Worm (Caenorhabditis elegans) whole organism, L1 larva: ENCODE data around the gene bath-47.

Experiments used
- dpl-1 ChIP-seq, 3 experiments: fragments of 150-350 bp in 2 of 3; sonication (generic microtip) in 1 of 3; optimal IDR thresholded peaks; 2 replicates each; lab custom pipeline; 2014 to 2017; ENCODE audit warnings: missing biosample characterization in 3 of 3, missing genetic modification characterization in 3 of 3, missing genetic modification reagents in 3 of 3
- nhr-77 ChIP-seq: fragments of 150-350 bp; optimal IDR thresholded peaks from 2 replicates; lab custom pipeline; 2014; ENCODE audit warnings: missing biosample characterization, missing genetic modification characterization
- unc-98 ChIP-seq: fragments of 200-800 bp; sonication (Bioruptor generic); IDR thresholded peaks from 2 replicates; pipeline ENCODE4 v1.3.6; 2022; ENCODE audit warnings: missing genetic modification characterization, missing compliant biosample characterization

ce11 chrII:1567646-1568045 lies 34.0 kb upstream of the bath-47 start, which contains the start of gene K05F6.8:
- TF ChIP-seq nhr-77: no peak
- TF ChIP-seq unc-98: no peak
- TF ChIP-seq dpl-1 (GFP tag; optimal IDR thresholded peaks at IDR 0.05; lab: Kevin White, UChicago): no peak
